Worm (Caenorhabditis elegans) whole organism, early embryonic: ENCODE results near the gene srg-17.

Experiments used
- F13C5.2 ChIP-seq: sonication (generic microtip); optimal IDR thresholded peaks from 2 replicates; lab custom pipeline; 2017; ENCODE audit warnings: mild to moderate bottlenecking, missing genetic modification characterization, inconsistent platforms, missing compliant biosample characterization
- ets-7 ChIP-seq: sonication (generic microtip); optimal IDR thresholded peaks from 2 replicates; lab custom pipeline; 2016; ENCODE audit warnings: missing genotype, missing genetic modification characterization, missing compliant biosample characterization
- hmbx-1 ChIP-seq: sonication (generic microtip); optimal IDR thresholded peaks from 2 replicates; lab custom pipeline; 2016; ENCODE audit warnings: mild to moderate bottlenecking, missing genetic modification characterization, missing compliant biosample characterization
- hnd-1 ChIP-seq: sonication (generic microtip); optimal IDR thresholded peaks from 2 replicates; lab custom pipeline; 2016; ENCODE audit warnings: missing genetic modification characterization, missing compliant biosample characterization
- scrt-1 ChIP-seq: fragments of 200-800 bp; sonication (Bioruptor generic); IDR thresholded peaks from 2 replicates; pipeline ENCODE4 v1.3.6; 2022; ENCODE audit warnings: missing genetic modification characterization, missing compliant biosample characterization
- tbx-11 ChIP-seq: fragments of 200-800 bp; sonication (Bioruptor generic); IDR thresholded peaks from 2 replicates; pipeline ENCODE4 v1.3.6; 2022; ENCODE audit warnings: missing genetic modification characterization, missing compliant biosample characterization
- tra-4 ChIP-seq: sonication (generic microtip); optimal IDR thresholded peaks from 2 replicates; lab custom pipeline; 2017; ENCODE audit warnings: missing genetic modification characterization, missing compliant biosample characterization

DNA sequence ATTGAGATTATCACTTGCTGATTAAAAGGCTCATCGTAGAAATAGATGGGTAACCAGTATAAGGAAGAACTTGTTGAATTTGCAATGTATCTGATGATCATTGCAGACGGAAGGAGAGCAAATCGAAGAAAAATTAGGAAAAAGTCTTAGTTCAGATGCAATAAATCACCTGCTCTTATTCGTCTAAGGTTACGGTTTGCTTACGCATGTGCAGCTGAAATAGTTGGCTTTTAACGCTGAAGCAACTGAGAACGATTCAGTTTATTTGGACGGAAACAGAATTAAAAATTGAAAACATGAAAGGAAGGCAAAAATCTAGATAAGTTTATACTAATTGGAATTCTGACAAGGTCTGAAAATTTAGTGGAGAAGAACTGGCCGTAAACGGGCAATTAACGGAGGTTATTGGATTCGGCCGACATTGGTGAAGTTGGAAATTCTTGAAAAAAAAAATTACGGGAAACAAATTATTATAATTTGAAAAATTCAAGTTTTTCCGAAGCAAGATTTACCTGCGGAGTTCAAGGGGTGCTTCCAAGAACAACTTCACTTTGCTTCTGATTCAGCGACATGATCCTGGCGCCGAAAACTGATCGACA lies 20.7 kb upstream of the srg-17 start, which contains the start of the genes sre-35 and sre-33:
- TF ChIP-seq hnd-1 (tag; lab: Kevin White, UChicago) (no peak), F13C5.2 (no peak), hmbx-1 (no peak), scrt-1 (GFP tag; lab: Robert Waterston, UW) (no peak), tbx-11 (GFP tag; lab: Robert Waterston, UW) (no peak), ets-7 (tag; lab: Kevin White, UChicago) (no peak), tra-4 (tag; lab: Kevin White, UChicago) (no peak)
